Fruit fly (Drosophila melanogaster): ENCODE measurements around the gene CG31145.

Gene CG31145

DNA sequence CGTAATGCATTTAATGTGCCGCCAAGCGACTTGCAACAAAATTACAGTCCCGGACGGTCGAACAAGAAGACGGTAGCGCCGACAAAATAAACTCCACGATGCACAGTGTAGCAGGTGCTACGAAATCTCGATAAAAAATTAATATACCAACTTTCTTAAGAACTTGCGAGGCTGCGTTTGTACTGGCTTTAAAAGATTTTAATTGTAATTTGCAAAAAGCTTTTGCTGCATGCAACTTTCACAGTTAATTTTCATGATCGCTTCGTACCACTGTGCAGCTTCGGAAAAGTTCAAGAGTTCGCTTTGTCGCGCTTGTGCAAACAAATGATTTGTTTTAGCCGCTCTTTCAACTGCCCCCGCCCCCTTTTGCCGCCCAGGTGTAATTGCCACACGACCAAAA lies 23.3 kb downstream of the CG31145 start:
- TF ChIP-seq OdsH (GFP tag; optimal IDR thresholded peaks at IDR 0.05) (peak; percentile 44), ey (GFP tag; optimal IDR thresholded peaks at IDR 0.05) (peak; percentile 54), Myc (optimal IDR thresholded peaks at IDR 0.05) (no peak), Hr78 (GFP tag; optimal IDR thresholded peaks at IDR 0.05) (no peak), Hnf4 (GFP tag; optimal IDR thresholded peaks at IDR 0.05) (peak; percentile 15), pan (optimal IDR thresholded peaks at IDR 0.05) (no peak), br (GFP tag; optimal IDR thresholded peaks at IDR 0.05) (peak; percentile 41), sv (GFP tag; optimal IDR thresholded peaks at IDR 0.05) (peak; percentile 66), h (GFP tag; optimal IDR thresholded peaks at IDR 0.05) (peak; percentile 71), Hr83 (GFP tag; optimal IDR thresholded peaks at IDR 0.05; ENCODE audit: poor library complexity, severe bottlenecking) (no peak), foxo (GFP tag; optimal IDR thresholded peaks at IDR 0.05) (peak in 1 of 2 experiments; percentile 59), HLH106 (tag; optimal IDR thresholded peaks at IDR 0.05) (peak; percentile 28), rgr (GFP tag; optimal IDR thresholded peaks at IDR 0.05) (peak; percentile 65), dmrt93B (GFP tag; optimal IDR thresholded peaks at IDR 0.05) (peak; percentile 21), psq (GFP tag; optimal IDR thresholded peaks at IDR 0.05) (no peak), Dif (GFP tag; optimal IDR thresholded peaks at IDR 0.05; ENCODE audit: partially characterized antibody) (no peak), dsf (GFP tag; optimal IDR thresholded peaks at IDR 0.05; ENCODE audit: borderline replicate concordance) (no peak), Rel (GFP tag; optimal IDR thresholded peaks at IDR 0.05) (no peak), Rel (tag; optimal IDR thresholded peaks at IDR 0.05) (no peak), fru (GFP tag; optimal IDR thresholded peaks at IDR 0.05) (peak; percentile 41), Dfd (GFP tag; optimal IDR thresholded peaks at IDR 0.05) (no peak)

DNA sequence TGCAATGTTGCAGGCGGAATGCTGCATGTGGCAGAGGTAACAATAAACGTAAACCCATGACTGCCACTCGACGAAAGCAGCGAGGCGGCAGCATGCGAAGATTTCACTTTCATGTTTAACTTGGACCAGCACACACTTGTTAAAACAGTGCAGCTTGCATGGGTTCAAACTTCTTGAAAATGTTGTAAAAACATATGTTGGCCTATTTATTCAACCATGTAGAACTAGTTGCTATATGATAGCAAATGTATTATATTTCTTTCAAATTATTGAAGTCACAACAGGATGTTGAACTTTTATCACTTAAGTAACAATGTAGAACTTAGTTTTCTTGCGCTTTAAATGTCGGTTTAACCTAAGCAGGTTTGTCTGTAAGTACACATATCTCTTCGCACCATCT lies 26.6 kb downstream of the CG31145 start:
- TF ChIP-seq Hr83 (GFP tag; optimal IDR thresholded peaks at IDR 0.05; ENCODE audit: poor library complexity, severe bottlenecking) (no peak), rgr (GFP tag; optimal IDR thresholded peaks at IDR 0.05) (no peak), usp (GFP tag; optimal IDR thresholded peaks at IDR 0.05) (no peak), Vsx2 (GFP tag; optimal IDR thresholded peaks at IDR 0.05; ENCODE audit: partially characterized antibody) (no peak), tai (GFP tag; optimal IDR thresholded peaks at IDR 0.05) (no peak), pan (optimal IDR thresholded peaks at IDR 0.05) (no peak), dsf (GFP tag; optimal IDR thresholded peaks at IDR 0.05; ENCODE audit: borderline replicate concordance) (no peak), CG9705 (GFP tag; optimal IDR thresholded peaks at IDR 0.05) (no peak), GATAd (GFP tag; optimal IDR thresholded peaks at IDR 0.05) (no peak)

DNA sequence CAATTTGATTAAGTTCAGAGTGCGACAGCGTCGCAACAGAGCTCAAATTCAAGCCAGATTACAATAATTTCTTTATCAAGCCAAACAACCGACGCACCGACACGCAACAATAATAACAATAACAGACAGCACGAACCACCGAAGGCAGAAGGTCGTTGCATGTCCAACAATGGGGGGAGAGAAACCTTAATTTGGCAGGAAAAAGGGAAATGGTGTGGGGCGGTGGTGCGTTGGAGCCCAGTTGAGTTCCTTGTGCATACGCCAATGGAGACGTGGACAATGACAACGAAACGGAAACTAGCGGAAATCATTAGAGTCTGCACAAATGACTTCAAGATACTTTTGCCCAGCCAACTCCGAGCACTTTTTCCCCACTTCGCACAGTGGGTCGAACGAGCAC lies 29.9 kb downstream of the CG31145 start:
- TF ChIP-seq Rel (GFP tag; optimal IDR thresholded peaks at IDR 0.05) (no peak), Rel (tag; optimal IDR thresholded peaks at IDR 0.05) (no peak), brk (GFP tag; optimal IDR thresholded peaks at IDR 0.05) (no peak), GATAd (GFP tag; optimal IDR thresholded peaks at IDR 0.05) (no peak), usp (GFP tag; optimal IDR thresholded peaks at IDR 0.05) (no peak), psq (GFP tag; optimal IDR thresholded peaks at IDR 0.05) (no peak), CG9705 (GFP tag; optimal IDR thresholded peaks at IDR 0.05) (no peak), dl (GFP tag; optimal IDR thresholded peaks at IDR 0.05; ENCODE audit: insufficient read depth in 1 of 2, partially characterized antibody in 2 of 2) (no peak), fru (GFP tag; optimal IDR thresholded peaks at IDR 0.05) (no peak), dsf (GFP tag; optimal IDR thresholded peaks at IDR 0.05; ENCODE audit: borderline replicate concordance) (no peak), N (GFP tag; optimal IDR thresholded peaks at IDR 0.05) (no peak), Myc (optimal IDR thresholded peaks at IDR 0.05) (no peak)

DNA sequence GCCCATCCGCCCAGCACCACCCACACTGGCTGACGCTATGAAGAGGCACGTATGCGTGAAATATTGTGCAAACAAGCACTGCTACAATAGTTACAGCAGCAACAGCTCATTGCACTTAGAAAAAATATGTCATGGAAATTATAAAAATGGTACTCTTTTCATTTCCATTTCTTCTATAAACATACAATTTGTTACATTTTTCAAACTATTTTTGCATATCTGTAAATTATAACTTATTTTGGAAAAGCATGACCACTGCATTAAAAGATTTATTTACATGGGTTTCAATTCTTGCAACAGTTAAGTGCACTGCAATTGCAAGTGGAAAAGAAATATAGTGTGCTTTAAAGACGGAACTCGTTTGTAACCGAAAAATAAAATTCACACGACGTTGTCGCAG lies 31.1 kb downstream of the CG31145 start:
- no peak for TF ChIP-seq brk (GFP tag; optimal IDR thresholded peaks at IDR 0.05)
- no peak for TF ChIP-seq CrebA (GFP tag; optimal IDR thresholded peaks at IDR 0.05; ENCODE audit: borderline replicate concordance)
- TF ChIP-seq foxo (GFP tag; optimal IDR thresholded peaks at IDR 0.05), result no peak
- no peak for TF ChIP-seq CG9705 (GFP tag; optimal IDR thresholded peaks at IDR 0.05)
- no peak for TF ChIP-seq OdsH (GFP tag; optimal IDR thresholded peaks at IDR 0.05)
- TF ChIP-seq ey (GFP tag; optimal IDR thresholded peaks at IDR 0.05), result no peak
- TF ChIP-seq N (GFP tag; optimal IDR thresholded peaks at IDR 0.05), result no peak
- TF ChIP-seq Sp1 (GFP tag; optimal IDR thresholded peaks at IDR 0.05), result no peak
- no peak for TF ChIP-seq dmrt93B (GFP tag; optimal IDR thresholded peaks at IDR 0.05)

DNA sequence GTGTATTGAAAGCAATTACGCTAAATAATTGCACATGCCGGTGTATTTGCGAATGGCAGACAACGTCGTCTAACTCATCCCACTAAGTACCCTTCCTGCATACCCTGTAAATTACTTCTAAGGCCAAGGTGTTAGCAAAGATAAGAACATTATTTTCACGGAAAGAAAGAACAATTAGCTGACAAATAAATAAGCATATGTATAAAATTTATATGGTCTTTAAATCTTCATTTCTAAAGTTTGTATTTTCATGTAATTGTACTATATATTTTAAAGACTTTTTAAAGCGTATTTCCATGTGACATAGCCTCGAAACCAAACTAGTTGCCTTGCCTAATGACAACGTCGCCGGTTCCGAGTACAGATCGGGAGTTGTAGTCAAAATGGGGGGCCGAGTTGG lies 32.2 kb downstream of the CG31145 start:
- no peak for TF ChIP-seq Dfd (GFP tag; optimal IDR thresholded peaks at IDR 0.05)
- no peak for TF ChIP-seq dl (GFP tag; optimal IDR thresholded peaks at IDR 0.05; ENCODE audit: insufficient read depth in 1 of 2, partially characterized antibody in 2 of 2)
- TF ChIP-seq OdsH (GFP tag; optimal IDR thresholded peaks at IDR 0.05), result no peak
- no peak for TF ChIP-seq Hr83 (GFP tag; optimal IDR thresholded peaks at IDR 0.05; ENCODE audit: poor library complexity, severe bottlenecking)
- TF ChIP-seq usp (GFP tag; optimal IDR thresholded peaks at IDR 0.05), result no peak
- TF ChIP-seq Hr78 (GFP tag; optimal IDR thresholded peaks at IDR 0.05), result no peak
- TF ChIP-seq Vsx2 (GFP tag; optimal IDR thresholded peaks at IDR 0.05; ENCODE audit: partially characterized antibody), result no peak
- no peak for TF ChIP-seq CG32264 (GFP tag; optimal IDR thresholded peaks at IDR 0.05)
- TF ChIP-seq N (GFP tag; optimal IDR thresholded peaks at IDR 0.05), result no peak
- no peak for TF ChIP-seq foxo (GFP tag; optimal IDR thresholded peaks at IDR 0.05)
- no peak for TF ChIP-seq HLH106 (tag; optimal IDR thresholded peaks at IDR 0.05)
- TF ChIP-seq tai (GFP tag; optimal IDR thresholded peaks at IDR 0.05), result no peak
- no peak for TF ChIP-seq ey (GFP tag; optimal IDR thresholded peaks at IDR 0.05)
- TF ChIP-seq Dif (GFP tag; optimal IDR thresholded peaks at IDR 0.05; ENCODE audit: partially characterized antibody), result no peak
- TF ChIP-seq sage (GFP tag; optimal IDR thresholded peaks at IDR 0.05), result no peak

Data from whole organism, wandering third instar larva.